Worm (Caenorhabditis elegans): ENCODE results near the gene ZC317.2.

Gene ZC317.2

DNA sequence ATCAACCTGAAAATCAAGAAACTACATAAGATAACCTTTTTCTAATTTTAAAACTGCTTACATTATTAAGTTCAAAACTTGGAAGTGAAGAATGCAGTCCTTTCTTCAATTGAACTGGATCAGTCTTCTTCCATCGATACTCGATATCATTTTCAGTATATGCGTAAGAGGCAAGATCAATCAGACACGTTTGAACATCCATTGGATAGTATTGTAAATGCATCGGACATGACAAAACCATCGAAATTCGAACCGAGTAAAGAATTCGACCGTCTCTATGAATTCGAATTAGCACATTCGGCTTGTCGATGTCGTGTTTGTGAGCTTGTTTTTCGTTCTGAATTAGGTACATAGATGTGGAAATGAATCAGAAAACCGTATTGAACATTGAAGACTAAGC lies 9.2 kb upstream of the ZC317.2 start:
- TF ChIP-seq flh-1 (GFP tag; optimal IDR thresholded peaks at IDR 0.05) (no peak), ceh-43 (GFP tag; optimal IDR thresholded peaks at IDR 0.05) (no peak), ham-2 (GFP tag; optimal IDR thresholded peaks at IDR 0.05) (no peak), cnd-1 (tag; optimal IDR thresholded peaks at IDR 0.05) (no peak), mab-5 (tag; optimal IDR thresholded peaks at IDR 0.05) (no peak), sem-2 (GFP tag; optimal IDR thresholded peaks at IDR 0.05) (no peak), lsy-2 (tag; optimal IDR thresholded peaks at IDR 0.05) (no peak), M03D4.4 (tag; optimal IDR thresholded peaks at IDR 0.05) (no peak), mep-1 (tag; optimal IDR thresholded peaks at IDR 0.05) (no peak), unc-120 (tag; optimal IDR thresholded peaks at IDR 0.05; ENCODE audit: poor library complexity, severe bottlenecking) (no peak), tbx-8 (GFP tag; optimal IDR thresholded peaks at IDR 0.05) (no peak), bed-3 (GFP tag; optimal IDR thresholded peaks at IDR 0.05) (no peak), lin-13 (tag; optimal IDR thresholded peaks at IDR 0.05) (no peak), pha-4 (tag; optimal IDR thresholded peaks at IDR 0.05) (no peak), mls-2 (tag; optimal IDR thresholded peaks at IDR 0.05) (no peak), ceh-39 (tag; optimal IDR thresholded peaks at IDR 0.05) (no peak), unc-62 (GFP tag; optimal IDR thresholded peaks at IDR 0.05) (no peak), zip-8 (tag; optimal IDR thresholded peaks at IDR 0.05) (no peak), hlh-1 (tag; optimal IDR thresholded peaks at IDR 0.05) (no peak)

ce11 chrV:5453615-5454014 lies 6.3 kb upstream of the ZC317.2 start, which contains the start of gene glc-3:
Gene glc-3, minus strand, starts transcription at chrV:5453715.
- TF ChIP-seq elt-3 (tag; optimal IDR thresholded peaks at IDR 0.05): no peak
- no peak for TF ChIP-seq flh-1 (GFP tag; optimal IDR thresholded peaks at IDR 0.05)
- no peak for TF ChIP-seq ceh-43 (GFP tag; optimal IDR thresholded peaks at IDR 0.05)
- no peak for TF ChIP-seq ceh-83 (GFP tag; optimal IDR thresholded peaks at IDR 0.05)
- no peak for TF ChIP-seq mep-1 (tag; optimal IDR thresholded peaks at IDR 0.05)
- TF ChIP-seq elt-1 (tag; optimal IDR thresholded peaks at IDR 0.05; ENCODE audit: borderline replicate concordance, insufficient read depth): no peak
- TF ChIP-seq nhr-12 (tag; optimal IDR thresholded peaks at IDR 0.05): no peak
- no peak for TF ChIP-seq mab-5 (tag; optimal IDR thresholded peaks at IDR 0.05)
- TF ChIP-seq cnd-1 (tag; optimal IDR thresholded peaks at IDR 0.05): no peak
- TF ChIP-seq sem-2 (GFP tag; optimal IDR thresholded peaks at IDR 0.05): no peak
- TF ChIP-seq ham-2 (GFP tag; optimal IDR thresholded peaks at IDR 0.05): no peak
- no peak for TF ChIP-seq M03D4.4 (tag; optimal IDR thresholded peaks at IDR 0.05)
- TF ChIP-seq ces-1 (GFP tag; optimal IDR thresholded peaks at IDR 0.05): no peak
- no peak for TF ChIP-seq unc-120 (tag; optimal IDR thresholded peaks at IDR 0.05; ENCODE audit: poor library complexity, severe bottlenecking)
- no peak for TF ChIP-seq nhr-28 (tag; optimal IDR thresholded peaks at IDR 0.05)
- no peak for TF ChIP-seq lin-13 (tag; optimal IDR thresholded peaks at IDR 0.05)
- TF ChIP-seq sptf-1 (tag; optimal IDR thresholded peaks at IDR 0.05): no peak
- no peak for TF ChIP-seq nhr-2 (tag; optimal IDR thresholded peaks at IDR 0.05)
- no peak for TF ChIP-seq drap-1 (GFP tag; optimal IDR thresholded peaks at IDR 0.05)

ce11 chrV:5454955-5455354 lies 5.0 kb upstream of the ZC317.2 start:
- TF ChIP-seq mab-5 (tag; optimal IDR thresholded peaks at IDR 0.05): no peak
- TF ChIP-seq elt-3 (tag; optimal IDR thresholded peaks at IDR 0.05): no peak
- TF ChIP-seq lin-32 (GFP tag; optimal IDR thresholded peaks at IDR 0.05): no peak
- TF ChIP-seq nhr-237 (tag; optimal IDR thresholded peaks at IDR 0.05): no peak
- TF ChIP-seq pha-4 (tag; optimal IDR thresholded peaks at IDR 0.05): no peak
- TF ChIP-seq M03D4.4 (tag; optimal IDR thresholded peaks at IDR 0.05): no peak
- TF ChIP-seq tbx-8 (GFP tag; optimal IDR thresholded peaks at IDR 0.05): no peak
- TF ChIP-seq ces-1 (GFP tag; optimal IDR thresholded peaks at IDR 0.05): peak; percentile 9
- no peak for TF ChIP-seq unc-120 (tag; optimal IDR thresholded peaks at IDR 0.05; ENCODE audit: poor library complexity, severe bottlenecking)

- TF ChIP-seq elt-3 (tag; optimal IDR thresholded peaks at IDR 0.05) (no peak), sem-2 (GFP tag; optimal IDR thresholded peaks at IDR 0.05) (no peak), mep-1 (tag; optimal IDR thresholded peaks at IDR 0.05) (no peak), nhr-2 (tag; optimal IDR thresholded peaks at IDR 0.05) (no peak), lin-13 (tag; optimal IDR thresholded peaks at IDR 0.05) (no peak), lin-32 (GFP tag; optimal IDR thresholded peaks at IDR 0.05) (no peak), unc-39 (tag; optimal IDR thresholded peaks at IDR 0.05) (no peak), ceh-43 (GFP tag; optimal IDR thresholded peaks at IDR 0.05) (no peak), zip-8 (tag; optimal IDR thresholded peaks at IDR 0.05) (no peak), hlh-1 (tag; optimal IDR thresholded peaks at IDR 0.05) (no peak), unc-62 (GFP tag; optimal IDR thresholded peaks at IDR 0.05) (no peak)
These were observed 3.0 kb downstream of the ZC317.2 start, which contains the start of gene srg-67 for ce11 chrV:5462894-5463293. Gene srg-67, minus strand, starts transcription at chrV:5462994.

- no peak for TF ChIP-seq blmp-1 (tag; optimal IDR thresholded peaks at IDR 0.05)
- TF ChIP-seq cnd-1 (tag; optimal IDR thresholded peaks at IDR 0.05): no peak
- no peak for TF ChIP-seq snpc-4 (tag; optimal IDR thresholded peaks at IDR 0.05)
These were observed 5.4 kb downstream of the ZC317.2 start, which contains the start of gene srg-68 for ce11 chrV:5465335-5465734. Gene srg-68, minus strand, starts transcription at chrV:5465435.
